Fruit fly (Drosophila melanogaster) whole organism, embryonic: ENCODE data around the gene CG31431.

Source experiments
- Atf6 ChIP-seq: fragments of 200-800 bp; sonication (Bioruptor generic); IDR thresholded peaks from 2 replicates; pipeline ENCODE4 v1.3.6; 2022; ENCODE audit warnings: missing biosample characterization, missing genetic modification characterization
- BtbVII ChIP-seq: fragments of 200-800 bp; sonication (Bioruptor generic); optimal IDR thresholded peaks from 3 replicates; lab custom pipeline; 2017; ENCODE audit warnings: missing biosample characterization, mild to moderate bottlenecking, missing genetic modification characterization
- C15 ChIP-seq: fragments of 200-800 bp; sonication (Bioruptor generic); IDR thresholded peaks from 3 replicates; pipeline ENCODE4 v1.3.6; 2022; ENCODE audit warnings: missing biosample characterization, missing genetic modification characterization
- CG10147 ChIP-seq: fragments of 200-800 bp; sonication (Bioruptor generic); optimal IDR thresholded peaks from 2 replicates; lab custom pipeline; 2019; ENCODE audit warnings: missing biosample characterization, mild to moderate bottlenecking, missing genetic modification characterization, moderate library complexity
- CG10565 ChIP-seq: fragments of 200-800 bp; sonication (Bioruptor generic); optimal IDR thresholded peaks from 3 replicates; lab custom pipeline; 2016; ENCODE audit warnings: missing biosample characterization, mild to moderate bottlenecking, missing genetic modification characterization
- CG11723 ChIP-seq: fragments of 200-800 bp; sonication (Bioruptor generic); optimal IDR thresholded peaks from 2 replicates; lab custom pipeline; 2017; ENCODE audit warnings: missing biosample characterization, mild to moderate bottlenecking, missing genetic modification characterization
- CG12155 ChIP-seq: fragments of 200-800 bp; sonication (Bioruptor generic); optimal IDR thresholded peaks from 3 replicates; lab custom pipeline; 2016; ENCODE audit warnings: missing biosample characterization, missing genetic modification characterization
- CG12942 ChIP-seq: fragments of 200-800 bp; sonication (Bioruptor generic); optimal IDR thresholded peaks from 3 replicates; lab custom pipeline; 2016; ENCODE audit warnings: missing biosample characterization, missing genetic modification characterization
- CG14710 ChIP-seq: fragments of 200-800 bp; sonication (Bioruptor generic); optimal IDR thresholded peaks from 3 replicates; lab custom pipeline; 2019; ENCODE audit warnings: missing biosample characterization, mild to moderate bottlenecking, missing genetic modification characterization, moderate library complexity
- CG16813 ChIP-seq: fragments of 200-800 bp; sonication (Bioruptor generic); IDR thresholded peaks from 3 replicates; pipeline ENCODE4 v1.3.6; 2022; ENCODE audit warnings: missing biosample characterization, missing genetic modification characterization; ENCODE audit not compliant: partially characterized antibody
- CG17912 ChIP-seq: fragments of 200-800 bp; sonication (Bioruptor generic); optimal IDR thresholded peaks from 2 replicates; lab custom pipeline; 2018; ENCODE audit warnings: missing biosample characterization, mild to moderate bottlenecking, missing genetic modification characterization
- CG1792 ChIP-seq: fragments of 200-800 bp; sonication (Bioruptor generic); optimal IDR thresholded peaks from 2 replicates; lab custom pipeline; 2016; ENCODE audit warnings: missing biosample characterization, missing genetic modification characterization
- CG18262 ChIP-seq: fragments of 200-800 bp; optimal IDR thresholded peaks from 3 replicates; lab custom pipeline; 2019; ENCODE audit warnings: missing biosample characterization, mild to moderate bottlenecking, missing genetic modification characterization, moderate library complexity
- CG2116 ChIP-seq: fragments of 200-800 bp; sonication (Bioruptor generic); optimal IDR thresholded peaks from 3 replicates; lab custom pipeline; 2018; ENCODE audit warnings: missing biosample characterization, mild to moderate bottlenecking, missing genetic modification characterization
- CG2129 ChIP-seq: fragments of 200-800 bp; sonication (Bioruptor generic); IDR thresholded peaks from 2 replicates; pipeline ENCODE4 v1.3.6; 2022; ENCODE audit warnings: missing biosample characterization, missing genetic modification characterization; ENCODE audit not compliant: partially characterized antibody
- CG32772 ChIP-seq: fragments of 200-800 bp; sonication (Bioruptor generic); IDR thresholded peaks from 2 replicates; pipeline ENCODE4 v1.3.6; 2022; ENCODE audit warnings: missing biosample characterization, missing genetic modification characterization
- CG42726 ChIP-seq: fragments of 200-800 bp; sonication (Bioruptor generic); IDR thresholded peaks from 2 replicates; pipeline ENCODE4 v1.3.6; 2022; ENCODE audit warnings: missing biosample characterization, missing genetic modification characterization; ENCODE audit not compliant: partially characterized antibody
- CG6689 ChIP-seq: fragments of 200-800 bp; sonication (Bioruptor generic); IDR thresholded peaks from 2 replicates; pipeline ENCODE4 v1.3.6; 2022; ENCODE audit warnings: missing biosample characterization, missing genetic modification characterization
- CG6765 ChIP-seq: fragments of 200-800 bp; sonication (Bioruptor generic); optimal IDR thresholded peaks from 3 replicates; lab custom pipeline; 2017; ENCODE audit warnings: missing biosample characterization, mild to moderate bottlenecking, missing genetic modification characterization
- CG7839 ChIP-seq: fragments of 200-800 bp; sonication (Bioruptor generic); optimal IDR thresholded peaks from 3 replicates; lab custom pipeline; 2018; ENCODE audit warnings: missing biosample characterization, mild to moderate bottlenecking, missing genetic modification characterization, moderate library complexity
- CG8089 ChIP-seq: fragments of 200-800 bp; sonication (Bioruptor generic); optimal IDR thresholded peaks from 3 replicates; lab custom pipeline; 2016; ENCODE audit warnings: missing biosample characterization, missing genetic modification characterization
- Dbx ChIP-seq: fragments of 200-800 bp; sonication (Bioruptor generic); IDR thresholded peaks from 3 replicates; pipeline ENCODE4 v1.3.6; 2022; ENCODE audit warnings: missing biosample characterization, missing genetic modification characterization
- Dip3 ChIP-seq: fragments of 200-800 bp; sonication (Bioruptor generic); optimal IDR thresholded peaks from 3 replicates; lab custom pipeline; 2016; ENCODE audit warnings: missing biosample characterization, missing genetic modification characterization
- Doc2 ChIP-seq: fragments of 200-800 bp; sonication (Bioruptor generic); IDR thresholded peaks from 2 replicates; pipeline ENCODE4 v1.3.6; 2022; ENCODE audit warnings: missing biosample characterization, missing genetic modification characterization
- ERR ChIP-seq: fragments of 200-800 bp; sonication (Bioruptor generic); optimal IDR thresholded peaks from 2 replicates; lab custom pipeline; 2016; ENCODE audit warnings: missing biosample characterization, missing genetic modification characterization
- GATAe ChIP-seq: fragments of 200-800 bp; sonication (Bioruptor generic); conservative IDR thresholded peaks from 2 replicates; pipeline ENCODE4 v1.3.6; 2022; ENCODE audit warnings: missing biosample characterization, missing genetic modification characterization
- Hand ChIP-seq: fragments of 200-800 bp; sonication (Bioruptor generic); optimal IDR thresholded peaks from 2 replicates; lab custom pipeline; 2017; ENCODE audit warnings: mild to moderate bottlenecking, missing biosample characterization, missing genetic modification reagents, missing genetic modification characterization
- Hr39 ChIP-seq: fragments of >200 bp; optimal IDR thresholded peaks from 2 replicates; lab custom pipeline; 2017
- Lhr ChIP-seq: fragments of 200-800 bp; sonication (Bioruptor generic); optimal IDR thresholded peaks from 3 replicates; lab custom pipeline; 2017; ENCODE audit warnings: mild to moderate bottlenecking, missing biosample characterization, missing genetic modification reagents, missing genetic modification characterization
- MBD-R2 ChIP-seq: fragments of 200-800 bp; sonication (Bioruptor generic); IDR thresholded peaks from 2 replicates; pipeline ENCODE4 v1.3.6; 2022; ENCODE audit warnings: missing biosample characterization, missing genetic modification characterization
- Mrtf ChIP-seq: fragments of 200-800 bp; sonication (Bioruptor generic); IDR thresholded peaks from 3 replicates; pipeline ENCODE4 v1.3.6; 2022; ENCODE audit warnings: missing biosample characterization, missing genetic modification characterization
- NK7.1 ChIP-seq: fragments of 200-800 bp; sonication (Bioruptor generic); optimal IDR thresholded peaks from 3 replicates; lab custom pipeline; 2016; ENCODE audit warnings: missing biosample characterization, missing genetic modification characterization
- Opbp ChIP-seq: fragments of 200-800 bp; sonication (Bioruptor generic); IDR thresholded peaks from 3 replicates; pipeline ENCODE4 v1.3.6; 2022; ENCODE audit warnings: missing biosample characterization, missing genetic modification characterization; ENCODE audit not compliant: partially characterized antibody
- ato ChIP-seq: fragments of 200-800 bp; sonication (Bioruptor generic); IDR thresholded peaks from 2 replicates; pipeline ENCODE4 v1.3.6; 2022; ENCODE audit warnings: missing biosample characterization, missing genetic modification characterization; ENCODE audit not compliant: partially characterized antibody
- az2 ChIP-seq: fragments of 200-800 bp; sonication (Bioruptor generic); optimal IDR thresholded peaks from 3 replicates; lab custom pipeline; 2016; ENCODE audit warnings: missing biosample characterization, missing genetic modification characterization
- ci ChIP-seq: fragments of 200-800 bp; sonication (Bioruptor generic); IDR thresholded peaks from 3 replicates; pipeline ENCODE4 v1.3.6; 2022; ENCODE audit warnings: missing biosample characterization, missing genetic modification characterization
- dati ChIP-seq: fragments of 200-800 bp; sonication (Bioruptor generic); IDR thresholded peaks from 2 replicates; pipeline ENCODE4 v1.3.6; 2022; ENCODE audit warnings: missing biosample characterization, missing genetic modification characterization
- dpn ChIP-seq, 2 experiments: fragments of 200-800 bp; sonication (Bioruptor generic); optimal IDR thresholded peaks; 3 replicates each; lab custom pipeline; 2016; ENCODE audit warnings: missing biosample characterization in 2 of 2, missing genetic modification characterization in 2 of 2
- dysf ChIP-seq: fragments of 200-800 bp; sonication (Bioruptor generic); IDR thresholded peaks from 3 replicates; pipeline ENCODE4 v1.3.6; 2022; ENCODE audit warnings: missing biosample characterization, missing genetic modification characterization
- gro ChIP-seq: fragments of 200-800 bp; sonication (Bioruptor generic); optimal IDR thresholded peaks from 2 replicates; lab custom pipeline; 2016; ENCODE audit warnings: missing biosample characterization, missing genetic modification characterization
- gsb ChIP-seq: fragments of 200-800 bp; sonication (Bioruptor generic); IDR thresholded peaks from 2 replicates; pipeline ENCODE4 v1.3.6; 2022; ENCODE audit warnings: missing biosample characterization, missing genetic modification characterization
- kni ChIP-seq: fragments of 200-800 bp; sonication (Bioruptor generic); optimal IDR thresholded peaks from 3 replicates; lab custom pipeline; 2017; ENCODE audit warnings: mild to moderate bottlenecking, missing biosample characterization, missing genetic modification reagents, missing genetic modification characterization
- lbe ChIP-seq: fragments of 200-800 bp; sonication (Bioruptor generic); optimal IDR thresholded peaks from 2 replicates; lab custom pipeline; 2016; ENCODE audit warnings: missing biosample characterization, mild to moderate bottlenecking, missing genetic modification characterization
- org-1 ChIP-seq: fragments of 200-800 bp; sonication (Bioruptor generic); optimal IDR thresholded peaks from 2 replicates; lab custom pipeline; 2017; ENCODE audit warnings: missing biosample characterization, missing genetic modification characterization
- repo ChIP-seq: fragments of 200-800 bp; sonication (Bioruptor generic); optimal IDR thresholded peaks from 2 replicates; lab custom pipeline; 2016; ENCODE audit warnings: missing biosample characterization, missing genetic modification characterization
- row ChIP-seq: fragments of 200-800 bp; sonication (Bioruptor generic); IDR thresholded peaks from 3 replicates; pipeline ENCODE4 v1.3.6; 2022; ENCODE audit warnings: missing biosample characterization, missing genetic modification characterization
- scrt ChIP-seq: fragments of 200-800 bp; sonication (Bioruptor generic); optimal IDR thresholded peaks from 2 replicates; lab custom pipeline; 2018; ENCODE audit warnings: missing biosample characterization, mild to moderate bottlenecking, missing genetic modification characterization, moderate library complexity
- slp2 ChIP-seq: fragments of 200-800 bp; sonication (Bioruptor generic); optimal IDR thresholded peaks from 2 replicates; lab custom pipeline; 2016; ENCODE audit warnings: missing biosample characterization, missing genetic modification characterization
- sob ChIP-seq: fragments of 200-800 bp; sonication (Bioruptor generic); IDR thresholded peaks from 2 replicates; pipeline ENCODE4 v1.3.6; 2022; ENCODE audit warnings: missing biosample characterization, missing genetic modification characterization
- tio ChIP-seq: fragments of 200-800 bp; sonication (Bioruptor generic); optimal IDR thresholded peaks from 2 replicates; lab custom pipeline; 2017; ENCODE audit warnings: missing biosample characterization, missing genetic modification characterization, inconsistent platforms
- trem ChIP-seq: fragments of 200-800 bp; optimal IDR thresholded peaks from 3 replicates; lab custom pipeline; 2019; ENCODE audit warnings: missing biosample characterization, mild to moderate bottlenecking, missing genetic modification characterization, moderate library complexity
- usp ChIP-seq: fragments of >200 bp; optimal IDR thresholded peaks from 2 replicates; lab custom pipeline; 2017; ENCODE audit warnings: missing biosample characterization, missing genetic modification characterization

The CG31431 gene

dm6 chr3R:21849988-21850460, 20.5 kb upstream of the CG31431 start (continued):
- TF ChIP-seq row (GFP tag; lab: Robert Waterston, UW) = peak; percentile 74
- TF ChIP-seq tio (GFP tag; lab: Kevin White, UChicago) = peak; percentile 27
- peak; percentile 40; the same call in 1 of the 3 replicates for TF ChIP-seq dysf
- TF ChIP-seq CG14710 (tag; lab: Kevin White, UChicago) = peak; percentile 31
- TF ChIP-seq CG6765 (GFP tag; lab: Kevin White, UChicago) = no peak
- peak; percentile 28 for TF ChIP-seq slp2 (GFP tag; lab: Kevin White, UChicago)
- TF ChIP-seq CG7839 (tag; lab: Kevin White, UChicago) = peak; percentile 45
- no peak for TF ChIP-seq Hand
- peak; percentile 58 for TF ChIP-seq CG18262 (tag; lab: Kevin White, UChicago)
- no peak for TF ChIP-seq Opbp (GFP tag; lab: Robert Waterston, UW)
- TF ChIP-seq GATAe = no peak
- no peak for TF ChIP-seq Dip3 (GFP tag; lab: Kevin White, UChicago)
- TF ChIP-seq ERR (GFP tag; lab: Kevin White, UChicago) = no peak
- TF ChIP-seq CG32772 (GFP tag; lab: Robert Waterston, UW) = peak; percentile 54
- peak; percentile 64 for TF ChIP-seq ci (GFP tag; lab: Robert Waterston, UW)
- peak; percentile 3 for TF ChIP-seq CG12942 (GFP tag; lab: Kevin White, UChicago)
- TF ChIP-seq BtbVII (GFP tag; lab: Kevin White, UChicago) = peak; percentile 28
- no peak for TF ChIP-seq dati (GFP tag; lab: Robert Waterston, UW)
- no peak for TF ChIP-seq lbe (GFP tag; lab: Kevin White, UChicago)
- TF ChIP-seq Mrtf (GFP tag; lab: Robert Waterston, UW) = 0 out of 3 replicates have a peak, but pooled peaks have one; percentile 40
- no peak for TF ChIP-seq ato
- no peak for TF ChIP-seq gro (GFP tag; lab: Kevin White, UChicago)
- no peak for TF ChIP-seq Doc2 (GFP tag; lab: Robert Waterston, UW)
- peak; percentile 13 for TF ChIP-seq CG1792 (GFP tag; lab: Kevin White, UChicago)
- peak; percentile 36; the same call in 1 of the 2 replicates for TF ChIP-seq CG6689 (GFP tag; lab: Robert Waterston, UW)
- TF ChIP-seq CG10565 (GFP tag; lab: Kevin White, UChicago) = no peak
- peak; percentile 42 for TF ChIP-seq az2 (GFP tag; lab: Kevin White, UChicago)
- TF ChIP-seq org-1 (GFP tag; lab: Kevin White, UChicago) = peak; percentile 28
- TF ChIP-seq scrt (GFP tag; lab: Kevin White, UChicago) = no peak
- TF ChIP-seq CG8089 = peak; percentile 53
- TF ChIP-seq C15 (GFP tag; lab: Robert Waterston, UW) = no peak
- TF ChIP-seq CG17912 = no peak
- TF ChIP-seq sob (GFP tag; lab: Robert Waterston, UW) = peak; percentile 53; the same call in 1 of the 2 replicates
- peak; percentile 10 for TF ChIP-seq CG2116 (GFP tag; lab: Kevin White, UChicago)
- no peak for TF ChIP-seq repo (GFP tag; lab: Kevin White, UChicago)
- no peak for TF ChIP-seq gsb (GFP tag; lab: Robert Waterston, UW)
- TF ChIP-seq CG12155 (GFP tag; lab: Kevin White, UChicago) = peak; percentile 46
- no peak for TF ChIP-seq CG2129 (GFP tag; lab: Robert Waterston, UW)
- no peak for TF ChIP-seq Hr39
- no peak for TF ChIP-seq Dbx (GFP tag; lab: Robert Waterston, UW)
- peak; percentile 30 for TF ChIP-seq kni
- TF ChIP-seq CG11723 (GFP tag; lab: Kevin White, UChicago) = peak; percentile 3
- no peak; the same call in 1 of the 2 replicates for TF ChIP-seq Atf6 (GFP tag; lab: Robert Waterston, UW)
- TF ChIP-seq Lhr (GFP tag; lab: Kevin White, UChicago) = peak; percentile 27
- no peak for TF ChIP-seq CG16813 (GFP tag; lab: Robert Waterston, UW)
- TF ChIP-seq usp (GFP tag; lab: Kevin White, UChicago) = no peak
- no peak for TF ChIP-seq CG42726 (GFP tag; lab: Robert Waterston, UW)
- TF ChIP-seq NK7.1 (GFP tag; lab: Kevin White, UChicago) = no peak
- no peak for TF ChIP-seq trem (tag; lab: Kevin White, UChicago)
- peak; percentile 36 to 62 for TF ChIP-seq dpn (GFP tag; optimal IDR thresholded peaks at IDR 0.05; lab: Kevin White, UChicago)
- TF ChIP-seq MBD-R2 (GFP tag; lab: Robert Waterston, UW) = peak; percentile 21; the same call in 1 of the 2 replicates
- no peak for TF ChIP-seq CG10147 (GFP tag; lab: Kevin White, UChicago)
